Worm (Caenorhabditis elegans) whole organism, young adult: Measurements from ENCODE around the gene T10B5.4.

Experiments
- B0019.2 ChIP-seq: fragments of 200-800 bp; sonication (Bioruptor generic); conservative IDR thresholded peaks from 2 replicates; pipeline ENCODE4 v1.3.6; 2022; ENCODE audit warnings: missing genetic modification reagents, missing genetic modification characterization, missing compliant biosample characterization
- B0261.1 ChIP-seq: sonication (generic microtip); optimal IDR thresholded peaks from 2 replicates; lab custom pipeline; 2016; ENCODE audit warnings: mild to moderate bottlenecking, missing genetic modification characterization, moderate library complexity, missing compliant biosample characterization
- B0336.3 ChIP-seq: fragments of 200-800 bp; sonication (Bioruptor generic); IDR thresholded peaks from 2 replicates; pipeline ENCODE4 v1.3.6; 2022; ENCODE audit warnings: missing genetic modification characterization, missing compliant biosample characterization
- C17E4.6 ChIP-seq: fragments of 200-800 bp; sonication (Bioruptor generic); IDR thresholded peaks from 2 replicates; pipeline ENCODE4 v1.3.6; 2022; ENCODE audit warnings: missing genetic modification reagents, missing genetic modification characterization, missing compliant biosample characterization
- D2030.7 ChIP-seq: fragments of 200-800 bp; sonication (Bioruptor generic); IDR thresholded peaks from 2 replicates; pipeline ENCODE4 v1.3.6; 2022; ENCODE audit warnings: missing genetic modification reagents, missing genetic modification characterization, missing compliant biosample characterization
- F10E7.11 ChIP-seq: sonication (generic microtip); optimal IDR thresholded peaks from 2 replicates; lab custom pipeline; 2017; ENCODE audit warnings: mild to moderate bottlenecking, missing genetic modification characterization, moderate library complexity, missing compliant biosample characterization
- F33H1.4 ChIP-seq: fragments of 200-800 bp; sonication (Bioruptor generic); IDR thresholded peaks from 2 replicates; pipeline ENCODE4 v1.3.6; 2022; ENCODE audit warnings: missing genetic modification reagents, missing genetic modification characterization, missing compliant biosample characterization
- F37B4.10 ChIP-seq: fragments of 200-800 bp; sonication (Bioruptor generic); IDR thresholded peaks from 2 replicates; pipeline ENCODE4 v1.3.6; 2022; ENCODE audit warnings: missing genetic modification characterization, missing compliant biosample characterization
- F39B2.1 ChIP-seq: fragments of 200-800 bp; sonication (Bioruptor generic); IDR thresholded peaks from 2 replicates; pipeline ENCODE4 v1.3.6; 2022; ENCODE audit warnings: missing genetic modification reagents, missing genetic modification characterization, missing compliant biosample characterization
- F52B5.7 ChIP-seq: sonication (generic microtip); optimal IDR thresholded peaks from 2 replicates; lab custom pipeline; 2016; ENCODE audit warnings: mild to moderate bottlenecking, missing genetic modification characterization, missing compliant biosample characterization
- F57A8.1 ChIP-seq: fragments of 200-800 bp; sonication (Bioruptor generic); optimal IDR thresholded peaks from 2 replicates; lab custom pipeline; 2018; ENCODE audit warnings: mild to moderate bottlenecking, missing genetic modification characterization, moderate library complexity, missing compliant biosample characterization
- K12H6.12 ChIP-seq: fragments of 200-800 bp; sonication (Bioruptor generic); optimal IDR thresholded peaks from 2 replicates; lab custom pipeline; 2018; ENCODE audit warnings: mild to moderate bottlenecking, missing genetic modification characterization, missing compliant biosample characterization
- Y53F4B.3 ChIP-seq: fragments of 200-800 bp; sonication (Bioruptor generic); IDR thresholded peaks from 2 replicates; pipeline ENCODE4 v1.3.6; 2022; ENCODE audit warnings: missing genetic modification reagents, missing genetic modification characterization, missing compliant biosample characterization
- Y79H2A.3 ChIP-seq: fragments of 200-800 bp; sonication (Bioruptor generic); conservative IDR thresholded peaks from 2 replicates; pipeline ENCODE4 v1.3.6; 2022; ENCODE audit warnings: missing genetic modification reagents, missing genetic modification characterization, missing compliant biosample characterization
- ZK185.1 ChIP-seq: sonication (generic microtip); optimal IDR thresholded peaks from 2 replicates; lab custom pipeline; 2016; ENCODE audit warnings: mild to moderate bottlenecking, missing genetic modification characterization, missing compliant biosample characterization; ENCODE audit not compliant: poor library complexity, severe bottlenecking
- ama-1 ChIP-seq, 3 experiments: fragments of 150-350 bp in 1 of 3; sonication (generic microtip) in 2 of 3; optimal IDR thresholded peaks; 2 replicates each; lab custom pipeline; 2014 to 2018; ENCODE audit warnings: missing biosample characterization in 2 of 3, missing genetic modification characterization in 2 of 3, missing genetic modification reagents in 2 of 3
- aptf-2 ChIP-seq: fragments of 200-800 bp; sonication (Bioruptor generic); conservative IDR thresholded peaks from 2 replicates; pipeline ENCODE4 v1.3.6; 2022; ENCODE audit warnings: missing genetic modification reagents, missing genetic modification characterization, missing compliant biosample characterization
- atf-7 ChIP-seq: sonication (generic microtip); optimal IDR thresholded peaks from 2 replicates; lab custom pipeline; 2017; ENCODE audit warnings: mild to moderate bottlenecking, missing genetic modification characterization, missing compliant biosample characterization
- athp-1 ChIP-seq: sonication (generic microtip); optimal IDR thresholded peaks from 2 replicates; lab custom pipeline; 2017; ENCODE audit warnings: mild to moderate bottlenecking, missing genetic modification characterization, missing compliant biosample characterization
- attf-3 ChIP-seq: fragments of 200-800 bp; sonication (Bioruptor generic); conservative IDR thresholded peaks from 2 replicates; pipeline ENCODE4 v1.3.6; 2022; ENCODE audit warnings: missing genetic modification reagents, missing genetic modification characterization, missing compliant biosample characterization
- attf-6 ChIP-seq: fragments of 200-800 bp; sonication (Bioruptor generic); IDR thresholded peaks from 2 replicates; pipeline ENCODE4 v1.3.6; 2022; ENCODE audit warnings: missing genetic modification reagents, missing genetic modification characterization, missing compliant biosample characterization
- bed-2 ChIP-seq: fragments of 200-800 bp; sonication (Bioruptor generic); IDR thresholded peaks from 2 replicates; pipeline ENCODE4 v1.3.6; 2022; ENCODE audit warnings: missing genetic modification reagents, missing genetic modification characterization, missing compliant biosample characterization
- cebp-1 ChIP-seq, 2 experiments: fragments of 200-800 bp in 1 of 2; sonication (Bioruptor generic) in 1 of 2; sonication (generic microtip) in 1 of 2; IDR thresholded peaks in 1 of 2; optimal IDR thresholded peaks in 1 of 2; 2 replicates each; pipeline versions ENCODE4 v1.3.6 to Lab custom; 2017 to 2022; ENCODE audit warnings: missing compliant biosample characterization in 2 of 2, missing genetic modification characterization in 2 of 2, mild to moderate bottlenecking in 1 of 2, missing genetic modification reagents in 1 of 2, moderate library complexity in 1 of 2
- ceh-91 ChIP-seq: fragments of 200-800 bp; sonication (Bioruptor generic); IDR thresholded peaks from 2 replicates; pipeline ENCODE4 v1.3.6; 2022; ENCODE audit warnings: missing genetic modification reagents, missing genetic modification characterization, missing compliant biosample characterization
- die-1 ChIP-seq: sonication (generic microtip); optimal IDR thresholded peaks from 2 replicates; lab custom pipeline; 2016; ENCODE audit warnings: missing genotype, mild to moderate bottlenecking, missing genetic modification characterization, missing compliant biosample characterization
- ekl-4 ChIP-seq: fragments of 200-800 bp; sonication (Bioruptor generic); IDR thresholded peaks from 2 replicates; pipeline ENCODE4 v1.3.6; 2022; ENCODE audit warnings: missing genetic modification reagents, missing genetic modification characterization, missing compliant biosample characterization
- ets-4 ChIP-seq: fragments of 200-800 bp; sonication (Bioruptor generic); optimal IDR thresholded peaks from 2 replicates; lab custom pipeline; 2018; ENCODE audit warnings: mild to moderate bottlenecking, missing genetic modification characterization, missing compliant biosample characterization
- gei-17 ChIP-seq: fragments of 200-800 bp; sonication (Bioruptor generic); optimal IDR thresholded peaks from 2 replicates; lab custom pipeline; 2018; ENCODE audit warnings: mild to moderate bottlenecking, missing genetic modification characterization, missing compliant biosample characterization
- hlh-26 ChIP-seq: fragments of 200-800 bp; sonication (Bioruptor generic); conservative IDR thresholded peaks from 2 replicates; pipeline ENCODE4 v1.3.6; 2022; ENCODE audit warnings: missing genetic modification reagents, missing genetic modification characterization, missing compliant biosample characterization
- hrde-1 ChIP-seq: sonication (generic microtip); optimal IDR thresholded peaks from 2 replicates; lab custom pipeline; 2016; ENCODE audit warnings: missing genetic modification characterization, mild to moderate bottlenecking, missing compliant biosample characterization, moderate library complexity, missing genotype, missing genetic modification reagents, borderline replicate concordance
- lin-40 ChIP-seq: sonication (generic microtip); optimal IDR thresholded peaks from 2 replicates; lab custom pipeline; 2016; ENCODE audit warnings: missing genetic modification characterization, mild to moderate bottlenecking, missing compliant biosample characterization, missing genotype, missing genetic modification reagents
- lir-1 ChIP-seq: fragments of 200-800 bp; sonication (Bioruptor generic); conservative IDR thresholded peaks from 2 replicates; pipeline ENCODE4 v1.3.6; 2022; ENCODE audit warnings: missing genetic modification reagents, missing genetic modification characterization, missing compliant biosample characterization
- mcd-1 ChIP-seq: fragments of 200-800 bp; sonication (Bioruptor generic); IDR thresholded peaks from 2 replicates; pipeline ENCODE4 v1.3.6; 2022; ENCODE audit warnings: missing genetic modification reagents, missing genetic modification characterization, missing compliant biosample characterization
- nfya-1 ChIP-seq: sonication (generic microtip); optimal IDR thresholded peaks from 2 replicates; lab custom pipeline; 2017; ENCODE audit warnings: antibody characterized with exemption, missing compliant biosample characterization, missing genetic modification characterization, borderline replicate concordance; ENCODE audit not compliant: insufficient read depth
- nfyb-1 ChIP-seq: fragments of 200-800 bp; sonication (Bioruptor generic); IDR thresholded peaks from 2 replicates; pipeline ENCODE4 v1.3.6; 2022; ENCODE audit warnings: missing genetic modification reagents, missing genetic modification characterization, missing compliant biosample characterization
- nhr-80 ChIP-seq: sonication (generic microtip); optimal IDR thresholded peaks from 2 replicates; lab custom pipeline; 2016; ENCODE audit warnings: missing genetic modification characterization, missing compliant biosample characterization
- repo-1 ChIP-seq: sonication (generic microtip); optimal IDR thresholded peaks from 2 replicates; lab custom pipeline; 2017; ENCODE audit warnings: mild to moderate bottlenecking, missing genetic modification characterization, missing compliant biosample characterization
- rpc-1 ChIP-seq, 2 experiments: fragments of 150-350 bp in 1 of 2; sonication (generic microtip) in 1 of 2; optimal IDR thresholded peaks; 2 replicates each; lab custom pipeline; 2014 to 2018; ENCODE audit warnings: missing biosample characterization in 1 of 2, missing genetic modification characterization in 1 of 2, missing genetic modification reagents in 1 of 2, missing genotype in 1 of 2
- sea-2 ChIP-seq: fragments of 200-800 bp; sonication (Bioruptor generic); IDR thresholded peaks from 2 replicates; pipeline ENCODE4 v1.3.6; 2022; ENCODE audit warnings: missing genetic modification characterization, missing compliant biosample characterization
- snpc-3.4 ChIP-seq: sonication (generic microtip); optimal IDR thresholded peaks from 2 replicates; lab custom pipeline; 2017; ENCODE audit warnings: missing genetic modification characterization, mild to moderate bottlenecking, missing compliant biosample characterization, antibody characterized with exemption, moderate library complexity, missing genotype, missing genetic modification reagents
- tbp1 ChIP-seq: fragments of 200-800 bp; sonication (Bioruptor generic); optimal IDR thresholded peaks from 2 replicates; lab custom pipeline; 2018; ENCODE audit warnings: mild to moderate bottlenecking, missing genetic modification characterization, missing compliant biosample characterization
- tlf-1 ChIP-seq: fragments of 200-800 bp; sonication (Bioruptor generic); optimal IDR thresholded peaks from 2 replicates; lab custom pipeline; 2018; ENCODE audit warnings: mild to moderate bottlenecking, missing genetic modification characterization, missing compliant biosample characterization
- xnd-1 ChIP-seq: sonication (generic microtip); optimal IDR thresholded peaks from 2 replicates; lab custom pipeline; 2016; ENCODE audit warnings: missing genotype, missing genetic modification reagents, missing genetic modification characterization, missing compliant biosample characterization
- ztf-25 ChIP-seq: fragments of 200-800 bp; sonication (Bioruptor generic); IDR thresholded peaks from 2 replicates; pipeline ENCODE4 v1.3.6; 2022; ENCODE audit warnings: missing genetic modification reagents, missing genetic modification characterization, missing compliant biosample characterization
- ztf-26 ChIP-seq: sonication (generic microtip); optimal IDR thresholded peaks from 2 replicates; lab custom pipeline; 2017; ENCODE audit warnings: missing genetic modification characterization, missing compliant biosample characterization
- ztf-28 ChIP-seq: fragments of 200-800 bp; sonication (Bioruptor generic); IDR thresholded peaks from 2 replicates; pipeline ENCODE4 v1.3.6; 2022; ENCODE audit warnings: missing genetic modification reagents, missing genetic modification characterization, missing compliant biosample characterization

Gene T10B5.4

DNA sequence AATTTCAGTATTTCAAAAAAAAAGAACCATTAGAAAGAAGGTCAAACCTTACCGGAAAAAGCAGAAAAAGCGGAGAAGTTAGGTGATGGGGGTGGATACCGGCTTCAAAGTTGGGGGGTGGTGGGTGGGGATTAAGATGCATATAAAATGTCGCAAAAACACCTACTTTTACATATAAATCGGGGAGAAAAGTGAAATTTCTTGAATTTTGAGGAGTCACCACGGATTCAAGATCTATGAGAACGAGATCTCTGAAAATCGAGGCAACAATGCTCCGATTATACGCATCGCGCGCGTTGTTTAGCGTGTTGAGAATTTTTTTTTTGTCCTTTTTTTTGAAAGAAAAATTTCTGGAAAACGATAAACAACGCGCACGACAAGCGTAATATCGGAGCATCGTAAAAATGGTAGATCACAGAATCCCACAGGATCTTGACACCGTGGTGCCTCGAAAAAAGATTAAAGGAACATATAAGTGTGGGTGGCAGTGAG lies 3.9 kb upstream of the T10B5.4 start:
- TF ChIP-seq tbp1 (GFP tag; lab: Kevin White, UChicago) (peak; percentile 58), attf-6 (peak; percentile 69; the same call in 1 of the 2 replicates), ekl-4 (GFP tag; lab: Robert Waterston, UW) (peak; percentile 90), lin-40 (tag; lab: Kevin White, UChicago) (peak; percentile 3), ZK185.1 (tag; lab: Kevin White, UChicago) (no peak), F37B4.10 (no peak), ama-1 (optimal IDR thresholded peaks at IDR 0.05; lab: Kevin White, UChicago) (no peak), ama-1 (GFP tag; optimal IDR thresholded peaks at IDR 0.05; lab: Kevin White, UChicago) (peak in 1 of 2 experiments; percentile 61), rpc-1 (optimal IDR thresholded peaks at IDR 0.05; lab: Kevin White, UChicago) (no peak), rpc-1 (tag; optimal IDR thresholded peaks at IDR 0.05; lab: Kevin White, UChicago) (no peak), B0261.1 (tag; lab: Kevin White, UChicago) (peak; percentile 38), snpc-3.4 (tag; lab: Kevin White, UChicago) (peak; percentile 62), aptf-2 (no peak), F52B5.7 (peak; percentile 96), ztf-26 (tag; lab: Kevin White, UChicago) (peak; percentile 59), C17E4.6 (GFP tag; lab: Robert Waterston, UW) (0 out of 2 replicates have a peak, but pooled peaks have one; percentile 11), gei-17 (GFP tag; lab: Kevin White, UChicago) (peak; percentile 53), tlf-1 (GFP tag; lab: Kevin White, UChicago) (peak; percentile 54), F39B2.1 (peak; percentile 21; the same call in 1 of the 2 replicates), Y53F4B.3 (no peak), B0336.3 (GFP tag; lab: Robert Waterston, UW) (peak; percentile 94), hlh-26 (no peak), Y79H2A.3 (GFP tag; lab: Robert Waterston, UW) (peak; percentile 93), atf-7 (tag; lab: Kevin White, UChicago) (peak; percentile 76), mcd-1 (GFP tag; lab: Robert Waterston, UW) (peak; percentile 70), nfyb-1 (GFP tag; lab: Robert Waterston, UW) (peak; percentile 53), hrde-1 (tag; lab: Kevin White, UChicago) (peak; percentile 13), die-1 (tag; lab: Kevin White, UChicago) (no peak), K12H6.12 (tag; lab: Kevin White, UChicago) (peak; percentile 55), nhr-80 (tag; lab: Kevin White, UChicago) (no peak), attf-3 (peak; percentile 64), F33H1.4 (GFP tag; lab: Robert Waterston, UW) (0 out of 2 replicates have a peak, but pooled peaks have one; percentile 35), B0019.2 (GFP tag; lab: Robert Waterston, UW) (no peak; the same call in 1 of the 2 replicates), lir-1 (GFP tag; lab: Robert Waterston, UW) (no peak), xnd-1 (tag; lab: Kevin White, UChicago) (no peak), F57A8.1 (GFP tag; lab: Kevin White, UChicago) (no peak), ztf-25 (GFP tag; lab: Robert Waterston, UW) (peak; percentile 77; the same call in 1 of the 2 replicates), F10E7.11 (tag; lab: Kevin White, UChicago) (peak; percentile 93), athp-1 (tag; lab: Kevin White, UChicago) (peak; percentile 95), D2030.7 (GFP tag; lab: Robert Waterston, UW) (peak; percentile 68), ets-4 (GFP tag; lab: Kevin White, UChicago) (no peak), ceh-91 (GFP tag; lab: Robert Waterston, UW) (0 out of 2 replicates have a peak, but pooled peaks have one; percentile 27), ztf-28 (GFP tag; lab: Robert Waterston, UW) (0 out of 2 replicates have a peak, but pooled peaks have one; percentile 60), nfya-1 (tag; lab: Kevin White, UChicago) (no peak), bed-2 (no peak), repo-1 (tag; lab: Kevin White, UChicago) (peak; percentile 87), cebp-1 (GFP tag; IDR thresholded peaks at IDR 0.05; lab: Robert Waterston, UW) (no peak), cebp-1 (tag; optimal IDR thresholded peaks at IDR 0.05; lab: Kevin White, UChicago) (peak; percentile 78), sea-2 (GFP tag; lab: Robert Waterston, UW) (no peak)
